Worm (Caenorhabditis elegans): ENCODE results near the gene Y39A1C.1.

Gene Y39A1C.1

ce11 chrIII:10819257-10819656 is 36.0 kb upstream of the Y39A1C.1 start:
- TF ChIP-seq ces-1 (GFP tag; optimal IDR thresholded peaks at IDR 0.05) (peak; percentile 36), zip-8 (tag; optimal IDR thresholded peaks at IDR 0.05) (no peak), ham-2 (GFP tag; optimal IDR thresholded peaks at IDR 0.05) (no peak)

ce11 chrIII:10819778-10820177 is 35.5 kb upstream of the Y39A1C.1 start:
- TF ChIP-seq unc-62 (GFP tag; optimal IDR thresholded peaks at IDR 0.05) (peak; percentile 40), cnd-1 (tag; optimal IDR thresholded peaks at IDR 0.05) (peak; percentile 59), ham-2 (GFP tag; optimal IDR thresholded peaks at IDR 0.05) (no peak)

ce11 chrIII:10820592-10821242 is 34.5 kb upstream of the Y39A1C.1 start:
- peak; percentile 8 for TF ChIP-seq lsy-2 (tag; optimal IDR thresholded peaks at IDR 0.05)
- no peak for TF ChIP-seq flh-1 (GFP tag; optimal IDR thresholded peaks at IDR 0.05)

- no peak for TF ChIP-seq M03D4.4 (tag; optimal IDR thresholded peaks at IDR 0.05)
- TF ChIP-seq sptf-1 (tag; optimal IDR thresholded peaks at IDR 0.05): no peak
- TF ChIP-seq zip-8 (tag; optimal IDR thresholded peaks at IDR 0.05): peak; percentile 22
Measured at ce11 chrIII:10822494-10823113, 32.6 kb upstream of the Y39A1C.1 start.

- peak; percentile 12 for TF ChIP-seq unc-120 (tag; optimal IDR thresholded peaks at IDR 0.05; ENCODE audit: poor library complexity, severe bottlenecking)
- no peak for TF ChIP-seq ham-2 (GFP tag; optimal IDR thresholded peaks at IDR 0.05)
- TF ChIP-seq hlh-1 (tag; optimal IDR thresholded peaks at IDR 0.05): peak; percentile 30
- no peak for TF ChIP-seq bed-3 (GFP tag; optimal IDR thresholded peaks at IDR 0.05)
- no peak for TF ChIP-seq unc-39 (tag; optimal IDR thresholded peaks at IDR 0.05)
- no peak for TF ChIP-seq cnd-1 (tag; optimal IDR thresholded peaks at IDR 0.05)
- no peak for TF ChIP-seq nhr-76 (tag; optimal IDR thresholded peaks at IDR 0.05)
- no peak for TF ChIP-seq tbx-8 (GFP tag; optimal IDR thresholded peaks at IDR 0.05)
- no peak for TF ChIP-seq sptf-1 (tag; optimal IDR thresholded peaks at IDR 0.05)
- TF ChIP-seq elt-1 (tag; optimal IDR thresholded peaks at IDR 0.05; ENCODE audit: borderline replicate concordance, insufficient read depth): no peak
- no peak for TF ChIP-seq mep-1 (tag; optimal IDR thresholded peaks at IDR 0.05)
Measured at ce11 chrIII:10824206-10824605, 31.0 kb upstream of the Y39A1C.1 start.

ce11 chrIII:10825088-10825487 is 30.2 kb upstream of the Y39A1C.1 start:
- TF ChIP-seq ceh-39 (tag; optimal IDR thresholded peaks at IDR 0.05): no peak
- no peak for TF ChIP-seq nhr-2 (tag; optimal IDR thresholded peaks at IDR 0.05)
- TF ChIP-seq ztf-11 (tag; optimal IDR thresholded peaks at IDR 0.05): no peak
- no peak for TF ChIP-seq mab-5 (tag; optimal IDR thresholded peaks at IDR 0.05)
- TF ChIP-seq bed-3 (GFP tag; optimal IDR thresholded peaks at IDR 0.05): no peak
- no peak for TF ChIP-seq sptf-1 (tag; optimal IDR thresholded peaks at IDR 0.05)
- no peak for TF ChIP-seq snpc-4 (tag; optimal IDR thresholded peaks at IDR 0.05)
- no peak for TF ChIP-seq elt-3 (tag; optimal IDR thresholded peaks at IDR 0.05)

ce11 chrIII:10831483-10831882 is 23.8 kb upstream of the Y39A1C.1 start:
- peak; percentile 6 for TF ChIP-seq zip-8 (tag; optimal IDR thresholded peaks at IDR 0.05)
- TF ChIP-seq lin-32 (GFP tag; optimal IDR thresholded peaks at IDR 0.05): no peak
- peak; percentile 59 for TF ChIP-seq elt-1 (tag; optimal IDR thresholded peaks at IDR 0.05; ENCODE audit: borderline replicate concordance, insufficient read depth)

ce11 chrIII:10832636-10833035 is 22.6 kb upstream of the Y39A1C.1 start, which contains the start of gene sbsp-1:
TSS of gene sbsp-1 (plus strand) at chrIII:10832936.
- TF ChIP-seq tbx-8 (GFP tag; optimal IDR thresholded peaks at IDR 0.05) (no peak), mls-2 (tag; optimal IDR thresholded peaks at IDR 0.05) (no peak), snpc-4 (tag; optimal IDR thresholded peaks at IDR 0.05) (no peak), elt-1 (tag; optimal IDR thresholded peaks at IDR 0.05; ENCODE audit: borderline replicate concordance, insufficient read depth) (no peak), elt-3 (tag; optimal IDR thresholded peaks at IDR 0.05) (no peak), ceh-83 (GFP tag; optimal IDR thresholded peaks at IDR 0.05) (no peak), bed-3 (GFP tag; optimal IDR thresholded peaks at IDR 0.05) (no peak), blmp-1 (tag; optimal IDR thresholded peaks at IDR 0.05) (no peak), nhr-2 (tag; optimal IDR thresholded peaks at IDR 0.05) (no peak), unc-120 (tag; optimal IDR thresholded peaks at IDR 0.05; ENCODE audit: poor library complexity, severe bottlenecking) (no peak), pha-4 (tag; optimal IDR thresholded peaks at IDR 0.05) (no peak), flh-1 (GFP tag; optimal IDR thresholded peaks at IDR 0.05) (no peak)

Data from whole organism, mixed stage, embryonic.